Fruit fly (Drosophila melanogaster): ENCODE data around the gene cas.

Gene cas

DNA sequence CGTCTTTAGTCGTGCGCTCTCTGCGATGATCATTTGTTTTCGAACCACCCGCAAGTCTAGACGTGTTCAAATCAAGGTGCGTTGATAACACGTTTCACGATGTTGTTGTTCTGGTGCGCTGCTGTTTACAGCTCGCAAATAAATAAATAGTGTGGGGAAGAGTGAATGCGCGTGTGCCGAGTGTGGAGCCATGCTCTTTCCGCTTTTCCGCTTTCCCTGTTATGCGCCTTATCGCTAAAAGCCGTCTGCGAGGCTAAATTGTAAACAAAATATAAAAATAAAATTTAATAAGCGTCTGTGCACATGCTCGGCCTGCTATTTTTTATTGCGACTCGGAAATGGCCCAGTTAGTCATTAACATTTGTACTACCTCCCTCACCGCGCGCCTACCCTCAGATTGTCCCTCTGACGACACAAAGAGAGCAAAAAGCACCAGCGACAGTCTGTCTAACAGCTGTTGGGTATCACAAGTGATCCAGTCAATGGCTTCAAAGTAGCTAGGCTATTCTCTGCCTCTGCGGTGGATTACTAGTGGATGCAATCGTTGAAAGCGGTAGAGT, 43.9 kb downstream of the cas start (continued):
- TF ChIP-seq ATbp (GFP tag; optimal IDR thresholded peaks at IDR 0.05) (peak; percentile 97), CG7786 (GFP tag; optimal IDR thresholded peaks at IDR 0.05) (peak; percentile 48), CG7745 (tag; optimal IDR thresholded peaks at IDR 0.05) (peak; percentile 85), CG11247 (GFP tag; IDR thresholded peaks at IDR 0.05) (no peak), CG12299 (tag; optimal IDR thresholded peaks at IDR 0.05) (peak; percentile 91), seq (GFP tag; IDR thresholded peaks at IDR 0.05) (peak; percentile 48; the same call in 1 of the 2 replicates), CG11456 (GFP tag; IDR thresholded peaks at IDR 0.05) (no peak), CG31224 (GFP tag; IDR thresholded peaks at IDR 0.05) (no peak), bsh (GFP tag; optimal IDR thresholded peaks at IDR 0.05) (peak; percentile 55 to 82), fd64A (GFP tag; optimal IDR thresholded peaks at IDR 0.05) (peak; percentile 96), eyg (GFP tag; optimal IDR thresholded peaks at IDR 0.05) (peak; percentile 81), CG32772 (GFP tag; IDR thresholded peaks at IDR 0.05) (no peak), sens-2 (GFP tag; IDR thresholded peaks at IDR 0.05) (peak; percentile 51), CG5245 (GFP tag; optimal IDR thresholded peaks at IDR 0.05) (peak; percentile 9), CG2202 (tag; optimal IDR thresholded peaks at IDR 0.05) (peak; percentile 87), D19B (GFP tag; optimal IDR thresholded peaks at IDR 0.05) (peak; percentile 40), prd (optimal IDR thresholded peaks at IDR 0.05) (no peak), prd (GFP tag; IDR thresholded peaks at IDR 0.05) (peak; percentile 42; the same call in 2 of the 3 replicates), Sin3A (optimal IDR thresholded peaks at IDR 0.05) (no peak), row (GFP tag; IDR thresholded peaks at IDR 0.05) (no peak), Awh (GFP tag; IDR thresholded peaks at IDR 0.05) (peak; percentile 85; the same call in 1 of the 2 replicates), sob (GFP tag; IDR thresholded peaks at IDR 0.05) (peak; percentile 50; the same call in 1 of the 2 replicates), HLH3B (GFP tag; IDR thresholded peaks at IDR 0.05) (peak; percentile 64; the same call in 1 of the 2 replicates), Hr51 (GFP tag; optimal IDR thresholded peaks at IDR 0.05) (peak in 1 of 2 experiments; percentile 56), her (GFP tag; optimal IDR thresholded peaks at IDR 0.05) (peak; percentile 82), Blimp-1 (GFP tag; optimal IDR thresholded peaks at IDR 0.05) (peak; percentile 76), Ravus (GFP tag; IDR thresholded peaks at IDR 0.05) (no peak), CG7987 (GFP tag; optimal IDR thresholded peaks at IDR 0.05) (peak; percentile 97), Xbp1 (GFP tag; optimal IDR thresholded peaks at IDR 0.05) (peak; percentile 40), CG6175 (GFP tag; IDR thresholded peaks at IDR 0.05) (no peak), CG1024 (GFP tag; IDR thresholded peaks at IDR 0.05) (peak; percentile 52; the same call in 1 of the 2 replicates), CG11093 (GFP tag; IDR thresholded peaks at IDR 0.05) (peak; percentile 36; the same call in 1 of the 3 replicates), CG34422 (GFP tag; IDR thresholded peaks at IDR 0.05) (peak; percentile 80; the same call in 1 of the 3 replicates), CG13287 (GFP tag; IDR thresholded peaks at IDR 0.05; ENCODE audit: partially characterized antibody) (peak; percentile 26; the same call in 1 of the 2 replicates), CG5953 (GFP tag; IDR thresholded peaks at IDR 0.05) (no peak), CG13123 (GFP tag; optimal IDR thresholded peaks at IDR 0.05) (peak; percentile 71), peb (GFP tag; IDR thresholded peaks at IDR 0.05) (no peak), CG10274 (GFP tag; optimal IDR thresholded peaks at IDR 0.05) (peak; percentile 48), kay (GFP tag; optimal IDR thresholded peaks at IDR 0.05) (peak; percentile 52), sima (GFP tag; optimal IDR thresholded peaks at IDR 0.05) (peak; percentile 32), ap (GFP tag; IDR thresholded peaks at IDR 0.05) (peak; percentile 9; the same call in 1 of the 2 replicates), Dbx (GFP tag; IDR thresholded peaks at IDR 0.05) (peak; percentile 52; the same call in 1 of the 3 replicates), Kr (GFP tag; optimal IDR thresholded peaks at IDR 0.05) (peak; percentile 72), CG15601 (tag; optimal IDR thresholded peaks at IDR 0.05) (peak; percentile 94), CG17912 (GFP tag; optimal IDR thresholded peaks at IDR 0.05) (peak; percentile 93), lmd (GFP tag; IDR thresholded peaks at IDR 0.05) (no peak), gcm (GFP tag; optimal IDR thresholded peaks at IDR 0.05) (peak; percentile 91), inv (GFP tag; IDR thresholded peaks at IDR 0.05; ENCODE audit: partially characterized antibody) (no peak), H2.0 (GFP tag; IDR thresholded peaks at IDR 0.05) (no peak), CG1792 (GFP tag; optimal IDR thresholded peaks at IDR 0.05) (peak; percentile 56), CG17802 (tag; optimal IDR thresholded peaks at IDR 0.05) (peak; percentile 55)

Data from whole organism, embryonic.